Fruit fly (Drosophila melanogaster) whole organism, embryonic: ENCODE data around the gene Sf3b1.

Source experiments
- CG10147 ChIP-seq: fragments of 200-800 bp; sonication (Bioruptor generic); optimal IDR thresholded peaks from 2 replicates; lab custom pipeline; 2019; ENCODE audit warnings: missing biosample characterization, mild to moderate bottlenecking, missing genetic modification characterization, moderate library complexity
- CG10267 ChIP-seq: fragments of 200-800 bp; sonication (Bioruptor generic); optimal IDR thresholded peaks from 2 replicates; lab custom pipeline; 2018; ENCODE audit warnings: missing biosample characterization, mild to moderate bottlenecking, missing genetic modification characterization, moderate library complexity
- CG10321 ChIP-seq: fragments of 200-800 bp; sonication (Bioruptor generic); IDR thresholded peaks from 2 replicates; pipeline ENCODE4 v1.3.6; 2022; ENCODE audit warnings: missing biosample characterization, missing genetic modification characterization
- CG10979 ChIP-seq: fragments of 200-800 bp; sonication (Bioruptor generic); optimal IDR thresholded peaks from 2 replicates; lab custom pipeline; 2018; ENCODE audit warnings: missing biosample characterization, mild to moderate bottlenecking, missing genetic modification characterization, moderate library complexity
- CG11456 ChIP-seq: fragments of 200-800 bp; sonication (Bioruptor generic); IDR thresholded peaks from 3 replicates; pipeline ENCODE4 v1.3.6; 2022; ENCODE audit warnings: missing biosample characterization, missing genetic modification characterization
- CG12391 ChIP-seq: fragments of 200-800 bp; sonication (Bioruptor generic); optimal IDR thresholded peaks from 3 replicates; lab custom pipeline; 2018; ENCODE audit warnings: missing biosample characterization, mild to moderate bottlenecking, missing genetic modification characterization, moderate library complexity
- CG13624 ChIP-seq: fragments of 200-800 bp; sonication (Bioruptor generic); optimal IDR thresholded peaks from 2 replicates; lab custom pipeline; 2016; ENCODE audit warnings: missing biosample characterization, missing genetic modification characterization
- CG15601 ChIP-seq: fragments of 200-800 bp; sonication (Bioruptor generic); optimal IDR thresholded peaks from 3 replicates; lab custom pipeline; 2019; ENCODE audit warnings: missing biosample characterization, mild to moderate bottlenecking, missing genetic modification characterization, moderate library complexity
- CG15696 ChIP-seq: fragments of 200-800 bp; sonication (Bioruptor generic); optimal IDR thresholded peaks from 2 replicates; lab custom pipeline; 2019; ENCODE audit warnings: missing biosample characterization, mild to moderate bottlenecking, missing genetic modification characterization, moderate library complexity
- CG1603 ChIP-seq: fragments of 200-800 bp; sonication (Bioruptor generic); optimal IDR thresholded peaks from 2 replicates; lab custom pipeline; 2019; ENCODE audit warnings: missing biosample characterization, mild to moderate bottlenecking, missing genetic modification characterization, moderate library complexity
- CG18262 ChIP-seq: fragments of 200-800 bp; optimal IDR thresholded peaks from 3 replicates; lab custom pipeline; 2019; ENCODE audit warnings: missing biosample characterization, mild to moderate bottlenecking, missing genetic modification characterization, moderate library complexity
- CG18599 ChIP-seq: fragments of 200-800 bp; sonication (Bioruptor generic); optimal IDR thresholded peaks from 3 replicates; lab custom pipeline; 2017; ENCODE audit warnings: missing biosample characterization, missing genetic modification characterization, mild to moderate bottlenecking, moderate library complexity, missing genetic modification reagents
- CG2120 ChIP-seq: fragments of 200-800 bp; sonication (Bioruptor generic); optimal IDR thresholded peaks from 3 replicates; lab custom pipeline; 2016; ENCODE audit warnings: missing biosample characterization, missing genetic modification characterization
- CG2678 ChIP-seq: fragments of 200-800 bp; sonication (Bioruptor generic); optimal IDR thresholded peaks from 3 replicates; lab custom pipeline; 2019; ENCODE audit warnings: missing biosample characterization, mild to moderate bottlenecking, missing genetic modification characterization, moderate library complexity
- CG2875 ChIP-seq: fragments of 200-800 bp; sonication (Bioruptor generic); optimal IDR thresholded peaks from 2 replicates; lab custom pipeline; 2017; ENCODE audit warnings: missing biosample characterization, mild to moderate bottlenecking, missing genetic modification characterization, missing genetic modification reagents
- CG30431 ChIP-seq: fragments of 200-800 bp; sonication (Bioruptor generic); optimal IDR thresholded peaks from 2 replicates; lab custom pipeline; 2017; ENCODE audit warnings: missing biosample characterization, missing genetic modification characterization
- CG33213 ChIP-seq: fragments of 200-800 bp; sonication (Bioruptor generic); optimal IDR thresholded peaks from 3 replicates; lab custom pipeline; 2016; ENCODE audit warnings: missing biosample characterization, missing genetic modification characterization
- CG6272 ChIP-seq: fragments of 200-800 bp; sonication (Bioruptor generic); IDR thresholded peaks from 2 replicates; pipeline ENCODE4 v1.3.6; 2022; ENCODE audit warnings: missing biosample characterization, missing genetic modification characterization
- CG6689 ChIP-seq: fragments of 200-800 bp; sonication (Bioruptor generic); IDR thresholded peaks from 2 replicates; pipeline ENCODE4 v1.3.6; 2022; ENCODE audit warnings: missing biosample characterization, missing genetic modification characterization
- CG7556 ChIP-seq: fragments of 200-800 bp; sonication (Bioruptor generic); optimal IDR thresholded peaks from 2 replicates; lab custom pipeline; 2017; ENCODE audit warnings: missing biosample characterization, mild to moderate bottlenecking, missing genetic modification characterization
- CG7839 ChIP-seq: fragments of 200-800 bp; sonication (Bioruptor generic); optimal IDR thresholded peaks from 3 replicates; lab custom pipeline; 2018; ENCODE audit warnings: missing biosample characterization, mild to moderate bottlenecking, missing genetic modification characterization, moderate library complexity
- CHES-1-like ChIP-seq: fragments of 200-800 bp; sonication (Bioruptor generic); optimal IDR thresholded peaks from 2 replicates; lab custom pipeline; 2016; ENCODE audit warnings: missing biosample characterization, missing genetic modification characterization
- CoRest ChIP-seq: fragments of 200-800 bp; sonication (Bioruptor generic); optimal IDR thresholded peaks from 3 replicates; lab custom pipeline; 2018; ENCODE audit warnings: missing biosample characterization, mild to moderate bottlenecking, missing genetic modification characterization, moderate library complexity
- Deaf1 ChIP-seq: fragments of 200-800 bp; optimal IDR thresholded peaks from 3 replicates; lab custom pipeline; 2019; ENCODE audit warnings: missing biosample characterization, mild to moderate bottlenecking, missing genetic modification characterization, moderate library complexity
- Dip2 ChIP-seq: fragments of 200-800 bp; sonication (Bioruptor generic); IDR thresholded peaks from 2 replicates; pipeline ENCODE4 v1.3.6; 2022; ENCODE audit warnings: missing biosample characterization, missing genetic modification characterization
- Ets65A ChIP-seq: fragments of 200-800 bp; sonication (Bioruptor generic); peaks from one replicate; lab custom pipeline; 2016; ENCODE audit warnings: missing biosample characterization, missing genetic modification characterization
- Hsf ChIP-seq: fragments of 200-800 bp; sonication (Bioruptor generic); optimal IDR thresholded peaks from 3 replicates; lab custom pipeline; 2016; ENCODE audit warnings: missing biosample characterization, missing genetic modification characterization
- Sox102F ChIP-seq: fragments of 200-800 bp; sonication (Bioruptor generic); optimal IDR thresholded peaks from 2 replicates; lab custom pipeline; 2018; ENCODE audit warnings: missing biosample characterization, mild to moderate bottlenecking, missing genetic modification characterization, moderate library complexity
- Stat92E ChIP-seq, 3 experiments: fragments of >200 bp in 2 of 3; fragments of 200-800 bp in 1 of 3; sonication (Bioruptor generic) in 1 of 3; optimal IDR thresholded peaks; 2 replicates each; lab custom pipeline; 2017 to 2019; ENCODE audit warnings: missing biosample characterization in 3 of 3, missing genetic modification characterization in 3 of 3, mild to moderate bottlenecking in 1 of 3, moderate library complexity in 1 of 3
- abd-A ChIP-seq: fragments of 200-800 bp; sonication (Bioruptor generic); optimal IDR thresholded peaks from 3 replicates; lab custom pipeline; 2019; ENCODE audit warnings: missing biosample characterization, mild to moderate bottlenecking, missing genetic modification characterization, moderate library complexity
- chinmo ChIP-seq: fragments of 200-800 bp; sonication (Bioruptor generic); IDR thresholded peaks from 4 replicates; pipeline ENCODE4 v1.3.6; 2022; ENCODE audit warnings: missing biosample characterization, missing genetic modification characterization; ENCODE audit not compliant: partially characterized antibody
- dati ChIP-seq: fragments of 200-800 bp; sonication (Bioruptor generic); IDR thresholded peaks from 2 replicates; pipeline ENCODE4 v1.3.6; 2022; ENCODE audit warnings: missing biosample characterization, missing genetic modification characterization
- disco-r ChIP-seq: fragments of 200-800 bp; sonication (Bioruptor generic); optimal IDR thresholded peaks from 2 replicates; lab custom pipeline; 2016; ENCODE audit warnings: missing biosample characterization, missing genetic modification characterization
- dmrt99B ChIP-seq: fragments of 200-800 bp; sonication (Bioruptor generic); optimal IDR thresholded peaks from 2 replicates; lab custom pipeline; 2018; ENCODE audit warnings: missing biosample characterization, mild to moderate bottlenecking, missing genetic modification characterization, moderate library complexity
- dysf ChIP-seq: fragments of 200-800 bp; sonication (Bioruptor generic); IDR thresholded peaks from 3 replicates; pipeline ENCODE4 v1.3.6; 2022; ENCODE audit warnings: missing biosample characterization, missing genetic modification characterization
- emc ChIP-seq: fragments of 200-800 bp; sonication (Bioruptor generic); optimal IDR thresholded peaks from 2 replicates; lab custom pipeline; 2016; ENCODE audit warnings: missing biosample characterization, missing genetic modification characterization
- gem ChIP-seq: fragments of 200-800 bp; sonication (Bioruptor generic); optimal IDR thresholded peaks from 2 replicates; lab custom pipeline; 2019; ENCODE audit warnings: missing biosample characterization, mild to moderate bottlenecking, missing genetic modification characterization, moderate library complexity
- gro ChIP-seq: fragments of 200-800 bp; sonication (Bioruptor generic); optimal IDR thresholded peaks from 2 replicates; lab custom pipeline; 2016; ENCODE audit warnings: missing biosample characterization, missing genetic modification characterization
- h ChIP-seq: fragments of >200 bp; optimal IDR thresholded peaks from 2 replicates; lab custom pipeline; 2017
- hb ChIP-seq: fragments of 200-800 bp; sonication (Bioruptor generic); IDR thresholded peaks from 3 replicates; pipeline ENCODE4 v1.3.6; 2022; ENCODE audit warnings: missing biosample characterization, missing genetic modification characterization; ENCODE audit not compliant: partially characterized antibody
- lab ChIP-seq: fragments of 200-800 bp; sonication (Bioruptor generic); optimal IDR thresholded peaks from 3 replicates; lab custom pipeline; 2017; ENCODE audit warnings: missing biosample characterization, missing genetic modification characterization, mild to moderate bottlenecking, moderate library complexity, missing genetic modification reagents
- maf-S ChIP-seq: fragments of 200-800 bp; sonication (Bioruptor generic); optimal IDR thresholded peaks from 2 replicates; lab custom pipeline; 2016; ENCODE audit warnings: missing biosample characterization, missing genetic modification characterization
- rib ChIP-seq: fragments of 200-800 bp; sonication (Bioruptor generic); IDR thresholded peaks from 2 replicates; pipeline ENCODE4 v1.3.6; 2022; ENCODE audit warnings: missing biosample characterization, missing genetic modification characterization
- row ChIP-seq: fragments of 200-800 bp; sonication (Bioruptor generic); IDR thresholded peaks from 3 replicates; pipeline ENCODE4 v1.3.6; 2022; ENCODE audit warnings: missing biosample characterization, missing genetic modification characterization
- sens ChIP-seq: fragments of 200-800 bp; sonication (Bioruptor generic); peaks from one replicate; lab custom pipeline; 2016; ENCODE audit warnings: missing biosample characterization, missing genetic modification characterization
- sima ChIP-seq: fragments of 200-800 bp; sonication (Bioruptor generic); optimal IDR thresholded peaks from 2 replicates; lab custom pipeline; 2016; ENCODE audit warnings: missing biosample characterization, missing genetic modification characterization
- sob ChIP-seq: fragments of 200-800 bp; sonication (Bioruptor generic); IDR thresholded peaks from 2 replicates; pipeline ENCODE4 v1.3.6; 2022; ENCODE audit warnings: missing biosample characterization, missing genetic modification characterization
- ssp ChIP-seq: fragments of 200-800 bp; sonication (Bioruptor generic); IDR thresholded peaks from 2 replicates; pipeline ENCODE4 v1.3.6; 2022; ENCODE audit warnings: missing biosample characterization, missing genetic modification characterization
- tgo ChIP-seq: fragments of 200-800 bp; sonication (Bioruptor generic); IDR thresholded peaks from 3 replicates; pipeline ENCODE4 v1.3.6; 2022; ENCODE audit warnings: missing biosample characterization, missing genetic modification characterization

Gene Sf3b1

DNA sequence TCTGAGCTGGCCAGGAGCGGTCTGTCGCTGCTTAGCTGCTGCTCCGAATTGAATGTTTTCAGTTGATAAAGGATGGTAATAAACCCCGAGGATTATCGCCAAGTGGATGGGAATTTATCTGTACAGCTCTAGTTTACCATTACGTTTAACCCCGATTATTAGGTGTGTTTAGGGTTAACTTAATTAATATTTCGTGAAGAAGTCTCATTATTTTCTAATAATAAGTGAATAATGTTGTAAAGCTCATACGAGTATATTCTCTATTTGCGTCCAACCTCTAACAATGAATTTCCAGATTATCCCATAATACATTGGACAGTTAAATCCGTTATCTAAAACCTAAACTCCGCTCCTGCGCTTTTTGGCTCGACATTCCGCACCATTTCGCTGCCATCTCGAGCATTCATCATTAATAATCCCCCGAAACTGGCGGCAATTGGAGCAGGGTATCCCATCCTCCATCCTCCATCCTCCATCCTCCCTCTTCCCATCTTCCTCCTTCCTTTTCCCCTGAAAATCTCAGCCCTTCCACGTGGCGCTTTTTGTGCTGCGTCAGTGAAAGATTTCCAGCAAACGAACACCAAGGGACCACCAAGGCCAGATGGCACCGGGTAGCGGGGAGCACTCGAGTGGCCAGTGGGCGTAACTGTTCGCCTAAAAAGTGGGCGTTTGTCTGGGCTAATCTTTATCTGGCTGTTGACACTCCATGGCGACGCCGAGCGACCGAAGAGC lies 41.8 kb upstream of the Sf3b1 start (continued):
- TF ChIP-seq CG15696 (tag; lab: Kevin White, UChicago), result no peak
- TF ChIP-seq CG2120 (GFP tag; lab: Kevin White, UChicago), result peak; percentile 35
- TF ChIP-seq gem (tag; lab: Kevin White, UChicago), result peak; percentile 27
- peak; percentile 1 for TF ChIP-seq CG13624 (GFP tag; lab: Kevin White, UChicago)
- peak; percentile 24 for TF ChIP-seq CG10147
- no peak for TF ChIP-seq CG6272
- peak; percentile 9 for TF ChIP-seq CG18262 (tag; lab: Kevin White, UChicago)
- TF ChIP-seq CG7839, result peak; percentile 26
- TF ChIP-seq gro, result no peak
- TF ChIP-seq dmrt99B (tag; lab: Kevin White, UChicago), result peak; percentile 34
- TF ChIP-seq emc (GFP tag; lab: Kevin White, UChicago), result no peak
- TF ChIP-seq CG18599 (GFP tag; lab: Kevin White, UChicago), result peak; percentile 61
- TF ChIP-seq h (lab: Kevin White, UChicago), result no peak
- TF ChIP-seq CG7556 (GFP tag; lab: Kevin White, UChicago), result peak; percentile 6
- peak; percentile 44 for TF ChIP-seq abd-A (tag; lab: Kevin White, UChicago)
- peak; percentile 17 for TF ChIP-seq Deaf1
- peak; percentile 8 for TF ChIP-seq CoRest (tag; lab: Kevin White, UChicago)

DNA sequence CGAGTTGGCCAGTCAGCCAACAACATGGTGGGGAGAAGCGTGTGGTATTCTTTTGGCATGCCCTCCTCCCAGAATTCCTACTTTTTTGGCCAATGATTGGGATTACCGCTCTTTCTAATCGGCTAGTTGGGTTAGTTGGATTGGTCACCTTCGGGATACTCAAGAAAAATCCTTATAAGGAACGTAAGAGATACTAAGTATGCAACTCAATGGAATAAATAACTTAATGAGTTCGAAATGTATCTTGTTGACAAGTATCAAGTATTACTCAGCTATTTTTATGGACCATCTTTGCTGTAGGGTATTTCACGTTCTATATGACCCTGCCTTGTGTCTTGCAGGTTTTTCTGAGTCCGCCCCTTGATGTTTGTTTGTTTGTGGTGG lies 41.2 kb upstream of the Sf3b1 start:
- TF ChIP-seq Hsf (no peak), CG2120 (GFP tag; lab: Kevin White, UChicago) (peak; percentile 33), CG10321 (GFP tag; lab: Robert Waterston, UW) (no peak), CG6689 (GFP tag; lab: Robert Waterston, UW) (no peak), hb (GFP tag; lab: Robert Waterston, UW) (no peak), maf-S (no peak), sens (GFP tag; lab: Kevin White, UChicago) (peak; percentile 64), ssp (GFP tag; lab: Robert Waterston, UW) (no peak), gem (tag; lab: Kevin White, UChicago) (peak; percentile 44), sima (GFP tag; lab: Kevin White, UChicago) (no peak), Stat92E (GFP tag; optimal IDR thresholded peaks at IDR 0.05; lab: Kevin White, UChicago) (no peak), disco-r (GFP tag; lab: Kevin White, UChicago) (no peak), CG33213 (GFP tag; lab: Kevin White, UChicago) (no peak), row (GFP tag; lab: Robert Waterston, UW) (peak; percentile 42; the same call in 1 of the 3 replicates), CG30431 (GFP tag; lab: Kevin White, UChicago) (no peak), dati (GFP tag; lab: Robert Waterston, UW) (no peak), CG6272 (no peak), CG10979 (tag; lab: Kevin White, UChicago) (peak; percentile 11), Ets65A (peak; percentile 22), CG10267 (no peak), CG1603 (tag; lab: Kevin White, UChicago) (peak; percentile 19), CG15601 (tag; lab: Kevin White, UChicago) (no peak), sob (no peak), CG18599 (GFP tag; lab: Kevin White, UChicago) (peak; percentile 25), tgo (no peak), CG12391 (peak; percentile 2), chinmo (GFP tag; lab: Robert Waterston, UW) (no peak), lab (GFP tag; lab: Kevin White, UChicago) (peak; percentile 11), CG11456 (GFP tag; lab: Robert Waterston, UW) (no peak), Dip2 (GFP tag; lab: Robert Waterston, UW) (no peak), CHES-1-like (no peak), rib (GFP tag; lab: Robert Waterston, UW) (no peak), CG2678 (tag; lab: Kevin White, UChicago) (peak; percentile 13), Sox102F (GFP tag; lab: Kevin White, UChicago) (peak; percentile 25), dysf (GFP tag; lab: Robert Waterston, UW) (no peak), CG2875 (GFP tag; lab: Kevin White, UChicago) (no peak)
